Fruit fly (Drosophila melanogaster): ENCODE results near the gene CG10366.

DNA sequence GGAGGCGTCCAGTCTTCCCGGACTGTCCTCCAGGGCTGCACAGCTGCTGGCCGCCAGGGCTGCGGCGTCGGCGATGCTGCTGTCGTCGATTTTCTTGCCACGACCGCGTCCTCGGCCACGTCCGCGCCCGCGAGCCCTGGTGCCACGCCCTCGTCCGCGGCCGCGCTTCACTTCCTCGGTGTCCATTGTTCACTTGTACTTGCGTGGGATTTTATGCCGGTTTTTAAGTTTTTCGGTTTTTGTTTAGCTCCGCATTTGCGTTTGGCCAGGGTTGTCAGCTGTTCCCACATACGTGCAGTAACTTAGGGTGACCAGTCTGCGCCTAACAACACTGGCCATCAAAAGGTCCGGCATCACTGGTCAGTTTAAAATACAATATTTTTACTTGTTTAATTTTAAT lies 1.9 kb upstream of the CG10366 start, which contains the start of gene Hakai:
- TF ChIP-seq Optix (GFP tag; IDR thresholded peaks at IDR 0.05) (peak; percentile 46; the same call in 1 of the 3 replicates), seq (GFP tag; IDR thresholded peaks at IDR 0.05) (peak; percentile 30; the same call in 1 of the 2 replicates)

All from whole organism, embryonic.